Fruit fly (Drosophila melanogaster) whole organism, wandering third instar larva: ENCODE data around the gene CoRest.

Experiments used
- Dfd ChIP-seq: fragments of >200 bp; optimal IDR thresholded peaks from 2 replicates; lab custom pipeline; 2017; ENCODE audit warnings: missing biosample characterization, missing genetic modification characterization
- GATAd ChIP-seq: sonication (Bioruptor generic); optimal IDR thresholded peaks from 2 replicates; lab custom pipeline; 2016; ENCODE audit warnings: missing biosample characterization, missing genetic modification characterization
- Hr78 ChIP-seq: fragments of >200 bp; optimal IDR thresholded peaks from 2 replicates; lab custom pipeline; 2017; ENCODE audit warnings: missing biosample characterization, missing genetic modification characterization
- Hr83 ChIP-seq: fragments of 200-300 bp; sonication (Bioruptor generic); optimal IDR thresholded peaks from 2 replicates; lab custom pipeline; 2016; ENCODE audit warnings: missing biosample characterization, mild to moderate bottlenecking, missing genetic modification characterization, moderate library complexity; ENCODE audit not compliant: poor library complexity, severe bottlenecking
- Jra ChIP-seq: sonication (Bioruptor generic); optimal IDR thresholded peaks from 2 replicates; lab custom pipeline; 2016; ENCODE audit warnings: missing biosample characterization, missing genetic modification characterization
- Myc ChIP-seq: fragments of >200 bp; optimal IDR thresholded peaks from 2 replicates; lab custom pipeline; 2017
- Sp1 ChIP-seq: fragments of 200-800 bp; sonication (Bioruptor generic); optimal IDR thresholded peaks from 3 replicates; lab custom pipeline; 2019; ENCODE audit warnings: missing biosample characterization, mild to moderate bottlenecking, missing genetic modification characterization, moderate library complexity
- Vsx2 ChIP-seq: fragments of 200-300, 225-300 bp; sonication (Bioruptor generic); optimal IDR thresholded peaks from 2 replicates; lab custom pipeline; 2018; ENCODE audit warnings: missing biosample characterization, missing genetic modification characterization; ENCODE audit not compliant: partially characterized antibody
- dmrt93B ChIP-seq: fragments of 200-800 bp; sonication (Bioruptor generic); optimal IDR thresholded peaks from 2 replicates; lab custom pipeline; 2018; ENCODE audit warnings: missing biosample characterization, mild to moderate bottlenecking, missing genetic modification characterization
- dsf ChIP-seq: sonication (Bioruptor generic); optimal IDR thresholded peaks from 2 replicates; lab custom pipeline; 2016; ENCODE audit warnings: missing biosample characterization, missing genetic modification characterization, borderline replicate concordance
- fru ChIP-seq: fragments of 200-800 bp; sonication (Bioruptor generic); optimal IDR thresholded peaks from 3 replicates; lab custom pipeline; 2016; ENCODE audit warnings: missing biosample characterization, mild to moderate bottlenecking, missing genetic modification characterization
- pan ChIP-seq: fragments of >200 bp; optimal IDR thresholded peaks from 2 replicates; lab custom pipeline; 2017
- rgr ChIP-seq: fragments of 200-800 bp; sonication (Bioruptor generic); optimal IDR thresholded peaks from 3 replicates; lab custom pipeline; 2016; ENCODE audit warnings: missing biosample characterization, mild to moderate bottlenecking, missing genetic modification characterization

- no peak for TF ChIP-seq Dfd (GFP tag; lab: Kevin White, UChicago)
- no peak for TF ChIP-seq Sp1 (GFP tag; lab: Kevin White, UChicago)
- TF ChIP-seq rgr, result no peak
- TF ChIP-seq fru (GFP tag; lab: Kevin White, UChicago), result no peak
- no peak for TF ChIP-seq pan (lab: Kevin White, UChicago)
- no peak for TF ChIP-seq Hr83 (GFP tag; lab: Kevin White, UChicago)
- TF ChIP-seq Vsx2 (GFP tag; lab: Kevin White, UChicago), result no peak
- no peak for TF ChIP-seq Myc (lab: Kevin White, UChicago)
- TF ChIP-seq GATAd, result no peak
- no peak for TF ChIP-seq dmrt93B (GFP tag; lab: Kevin White, UChicago)
- no peak for TF ChIP-seq Hr78 (GFP tag; lab: Kevin White, UChicago)
- no peak for TF ChIP-seq dsf (GFP tag; lab: Kevin White, UChicago)
- no peak for TF ChIP-seq Jra (GFP tag; lab: Kevin White, UChicago)
Measured at dm6 chrX:19510204-19510603, 11.5 kb upstream of the CoRest start.
